Fruit fly (Drosophila melanogaster) whole organism, embryonic: Measurements from ENCODE around the gene CG34136.

ENCODE experiments used
- ATbp ChIP-seq: fragments of 200-800 bp; sonication (Bioruptor generic); optimal IDR thresholded peaks from 2 replicates; lab custom pipeline; 2017; ENCODE audit warnings: missing biosample characterization, mild to moderate bottlenecking, missing genetic modification characterization, missing genetic modification reagents
- B-H2 ChIP-seq: fragments of 200-800 bp; sonication (Bioruptor generic); optimal IDR thresholded peaks from 2 replicates; lab custom pipeline; 2018; ENCODE audit warnings: missing biosample characterization, mild to moderate bottlenecking, missing genetic modification characterization
- BEAF-32 ChIP-seq: fragments of 200-800 bp; sonication (Bioruptor generic); optimal IDR thresholded peaks from 3 replicates; lab custom pipeline; 2017; ENCODE audit warnings: missing biosample characterization, missing genetic modification characterization, mild to moderate bottlenecking, moderate library complexity, missing genetic modification reagents
- Bgb ChIP-seq: fragments of 200-800 bp; sonication (Bioruptor generic); IDR thresholded peaks from 2 replicates; pipeline ENCODE4 v1.3.6; 2022; ENCODE audit warnings: missing biosample characterization, missing genetic modification characterization; ENCODE audit not compliant: partially characterized antibody
- CG10959 ChIP-seq: fragments of 200-800 bp; sonication (Bioruptor generic); IDR thresholded peaks from 2 replicates; pipeline ENCODE4 v1.3.6; 2022; ENCODE audit warnings: missing biosample characterization, missing genetic modification characterization
- CG11247 ChIP-seq: fragments of 200-800 bp; sonication (Bioruptor generic); IDR thresholded peaks from 2 replicates; pipeline ENCODE4 v1.3.6; 2022; ENCODE audit warnings: missing biosample characterization, missing genetic modification characterization
- CG13424 ChIP-seq: fragments of 200-800 bp; sonication (Bioruptor generic); optimal IDR thresholded peaks from 2 replicates; lab custom pipeline; 2019; ENCODE audit warnings: missing biosample characterization, mild to moderate bottlenecking, missing genetic modification characterization, moderate library complexity
- CG13624 ChIP-seq: fragments of 200-800 bp; sonication (Bioruptor generic); optimal IDR thresholded peaks from 2 replicates; lab custom pipeline; 2016; ENCODE audit warnings: missing biosample characterization, missing genetic modification characterization
- CG14710 ChIP-seq: fragments of 200-800 bp; sonication (Bioruptor generic); optimal IDR thresholded peaks from 3 replicates; lab custom pipeline; 2019; ENCODE audit warnings: missing biosample characterization, mild to moderate bottlenecking, missing genetic modification characterization, moderate library complexity
- CG1603 ChIP-seq: fragments of 200-800 bp; sonication (Bioruptor generic); optimal IDR thresholded peaks from 2 replicates; lab custom pipeline; 2019; ENCODE audit warnings: missing biosample characterization, mild to moderate bottlenecking, missing genetic modification characterization, moderate library complexity
- CG16815 ChIP-seq: fragments of 200-800 bp; sonication (Bioruptor generic); optimal IDR thresholded peaks from 3 replicates; lab custom pipeline; 2017; ENCODE audit warnings: missing biosample characterization, mild to moderate bottlenecking, missing genetic modification characterization
- CG18011 ChIP-seq: fragments of 200-800 bp; sonication (Bioruptor generic); optimal IDR thresholded peaks from 2 replicates; lab custom pipeline; 2017; ENCODE audit warnings: missing biosample characterization, missing genetic modification characterization, mild to moderate bottlenecking, moderate library complexity, missing genotype
- CG2120 ChIP-seq: fragments of 200-800 bp; sonication (Bioruptor generic); optimal IDR thresholded peaks from 3 replicates; lab custom pipeline; 2016; ENCODE audit warnings: missing biosample characterization, missing genetic modification characterization
- CG30431 ChIP-seq: fragments of 200-800 bp; sonication (Bioruptor generic); optimal IDR thresholded peaks from 2 replicates; lab custom pipeline; 2017; ENCODE audit warnings: missing biosample characterization, missing genetic modification characterization
- CG33557 ChIP-seq: fragments of 200-800 bp; sonication (Bioruptor generic); optimal IDR thresholded peaks from 2 replicates; lab custom pipeline; 2019; ENCODE audit warnings: missing biosample characterization, mild to moderate bottlenecking, missing genetic modification characterization, moderate library complexity
- CG4424 ChIP-seq: fragments of 200-800 bp; sonication (Bioruptor generic); optimal IDR thresholded peaks from 3 replicates; lab custom pipeline; 2016; ENCODE audit warnings: missing biosample characterization, missing genetic modification characterization
- CG6654 ChIP-seq: fragments of 200-800 bp; sonication (Bioruptor generic); optimal IDR thresholded peaks from 2 replicates; lab custom pipeline; 2017; ENCODE audit warnings: missing biosample characterization, mild to moderate bottlenecking, missing genetic modification characterization
- CG7271 ChIP-seq: fragments of 200-800 bp; sonication (Bioruptor generic); optimal IDR thresholded peaks from 2 replicates; lab custom pipeline; 2018; ENCODE audit warnings: missing biosample characterization, mild to moderate bottlenecking, missing genetic modification characterization, moderate library complexity
- CG7786 ChIP-seq: fragments of 200-800 bp; sonication (Bioruptor generic); optimal IDR thresholded peaks from 2 replicates; lab custom pipeline; 2016; ENCODE audit warnings: missing biosample characterization, missing genetic modification characterization
- CG7987 ChIP-seq: fragments of 200-800 bp; sonication (Bioruptor generic); optimal IDR thresholded peaks from 2 replicates; lab custom pipeline; 2018; ENCODE audit warnings: missing biosample characterization, mild to moderate bottlenecking, missing genetic modification characterization, moderate library complexity
- CG8388 ChIP-seq: fragments of 200-800 bp; sonication (Bioruptor generic); optimal IDR thresholded peaks from 2 replicates; lab custom pipeline; 2019; ENCODE audit warnings: missing biosample characterization, mild to moderate bottlenecking, missing genetic modification characterization, moderate library complexity
- CG8765 ChIP-seq: fragments of 200-800 bp; sonication (Bioruptor generic); IDR thresholded peaks from 2 replicates; pipeline ENCODE4 v1.3.6; 2022; ENCODE audit warnings: missing biosample characterization, missing genetic modification characterization
- CG9797 ChIP-seq: fragments of 200-800 bp; sonication (Bioruptor generic); optimal IDR thresholded peaks from 3 replicates; lab custom pipeline; 2018; ENCODE audit warnings: missing biosample characterization, mild to moderate bottlenecking, missing genetic modification characterization
- Dbx ChIP-seq: fragments of 200-800 bp; sonication (Bioruptor generic); IDR thresholded peaks from 3 replicates; pipeline ENCODE4 v1.3.6; 2022; ENCODE audit warnings: missing biosample characterization, missing genetic modification characterization
- Doc3 ChIP-seq: fragments of 200-800 bp; sonication (Bioruptor generic); IDR thresholded peaks from 3 replicates; pipeline ENCODE4 v1.3.6; 2022; ENCODE audit warnings: missing biosample characterization, missing genetic modification characterization; ENCODE audit not compliant: partially characterized antibody
- Dp ChIP-seq: fragments of 200-800 bp; sonication (Bioruptor generic); optimal IDR thresholded peaks from 2 replicates; lab custom pipeline; 2018; ENCODE audit warnings: missing biosample characterization, mild to moderate bottlenecking, missing genetic modification characterization, moderate library complexity
- Hand ChIP-seq: fragments of 200-800 bp; sonication (Bioruptor generic); optimal IDR thresholded peaks from 2 replicates; lab custom pipeline; 2017; ENCODE audit warnings: mild to moderate bottlenecking, missing biosample characterization, missing genetic modification reagents, missing genetic modification characterization
- Mes4 ChIP-seq: fragments of 200-800 bp; sonication (Bioruptor generic); optimal IDR thresholded peaks from 2 replicates; lab custom pipeline; 2016; ENCODE audit warnings: missing biosample characterization, missing genetic modification characterization
- Mrtf ChIP-seq: fragments of 200-800 bp; sonication (Bioruptor generic); IDR thresholded peaks from 3 replicates; pipeline ENCODE4 v1.3.6; 2022; ENCODE audit warnings: missing biosample characterization, missing genetic modification characterization
- Myb ChIP-seq: fragments of 200-800 bp; sonication (Bioruptor generic); optimal IDR thresholded peaks from 2 replicates; lab custom pipeline; 2016; ENCODE audit warnings: missing biosample characterization, missing genetic modification characterization
- Side ChIP-seq: fragments of 200-800 bp; sonication (Bioruptor generic); optimal IDR thresholded peaks from 2 replicates; lab custom pipeline; 2016; ENCODE audit warnings: missing biosample characterization, missing genetic modification characterization
- Sry-δ ChIP-seq: fragments of 200-800 bp; sonication (Bioruptor generic); optimal IDR thresholded peaks from 2 replicates; lab custom pipeline; 2016; ENCODE audit warnings: missing biosample characterization, missing genetic modification characterization
- Trl ChIP-seq, 3 experiments: fragments of >200 bp in 2 of 3; fragments of 200-800 bp in 1 of 3; sonication (Bioruptor generic) in 1 of 3; optimal IDR thresholded peaks; 2 replicates in 1 of 3; 3 replicates in 2 of 3; lab custom pipeline; 2016 to 2017; ENCODE audit warnings: missing biosample characterization in 1 of 3, missing genetic modification characterization in 1 of 3
- Vsx1 ChIP-seq: fragments of 200-800 bp; sonication (Bioruptor generic); optimal IDR thresholded peaks from 2 replicates; lab custom pipeline; 2017; ENCODE audit warnings: missing biosample characterization, mild to moderate bottlenecking, missing genetic modification characterization, missing genetic modification reagents
- bab2 ChIP-seq: fragments of 200-800 bp; sonication (Bioruptor generic); optimal IDR thresholded peaks from 2 replicates; lab custom pipeline; 2016; ENCODE audit warnings: missing biosample characterization, missing genetic modification characterization
- cad ChIP-seq: fragments of >200 bp; optimal IDR thresholded peaks from 2 replicates; lab custom pipeline; 2017; ENCODE audit warnings: missing biosample characterization, missing genetic modification characterization
- cato ChIP-seq: fragments of 200-800 bp; sonication (Bioruptor generic); optimal IDR thresholded peaks from 2 replicates; lab custom pipeline; 2016; ENCODE audit warnings: missing biosample characterization, missing genetic modification characterization, borderline replicate concordance
- cg ChIP-seq: fragments of 200-800 bp; sonication (Bioruptor generic); optimal IDR thresholded peaks from 3 replicates; lab custom pipeline; 2019; ENCODE audit warnings: missing biosample characterization, mild to moderate bottlenecking, missing genetic modification characterization, moderate library complexity
- chinmo ChIP-seq: fragments of 200-800 bp; sonication (Bioruptor generic); IDR thresholded peaks from 4 replicates; pipeline ENCODE4 v1.3.6; 2022; ENCODE audit warnings: missing biosample characterization, missing genetic modification characterization; ENCODE audit not compliant: partially characterized antibody
- chm ChIP-seq: fragments of 200-800 bp; sonication (Bioruptor generic); IDR thresholded peaks from 2 replicates; pipeline ENCODE4 v1.3.6; 2022; ENCODE audit warnings: missing biosample characterization, missing genetic modification characterization
- dati ChIP-seq: fragments of 200-800 bp; sonication (Bioruptor generic); IDR thresholded peaks from 2 replicates; pipeline ENCODE4 v1.3.6; 2022; ENCODE audit warnings: missing biosample characterization, missing genetic modification characterization
- lmd ChIP-seq: fragments of 200-800 bp; sonication (Bioruptor generic); IDR thresholded peaks from 2 replicates; pipeline ENCODE4 v1.3.6; 2022; ENCODE audit warnings: missing biosample characterization, missing genetic modification characterization
- odd ChIP-seq: fragments of 200-800 bp; sonication (Bioruptor generic); optimal IDR thresholded peaks from 2 replicates; lab custom pipeline; 2017; ENCODE audit warnings: missing biosample characterization, mild to moderate bottlenecking, missing genetic modification characterization
- phol ChIP-seq: fragments of 200-800 bp; sonication (Bioruptor generic); optimal IDR thresholded peaks from 3 replicates; lab custom pipeline; 2018; ENCODE audit warnings: missing biosample characterization, mild to moderate bottlenecking, missing genetic modification characterization, moderate library complexity
- pzg ChIP-seq: fragments of 200-800 bp; sonication (Bioruptor generic); optimal IDR thresholded peaks from 3 replicates; lab custom pipeline; 2018; ENCODE audit warnings: missing biosample characterization, mild to moderate bottlenecking, missing genetic modification characterization, moderate library complexity
- sima ChIP-seq: fragments of 200-800 bp; sonication (Bioruptor generic); optimal IDR thresholded peaks from 2 replicates; lab custom pipeline; 2016; ENCODE audit warnings: missing biosample characterization, missing genetic modification characterization
- tgo ChIP-seq: fragments of 200-800 bp; sonication (Bioruptor generic); IDR thresholded peaks from 3 replicates; pipeline ENCODE4 v1.3.6; 2022; ENCODE audit warnings: missing biosample characterization, missing genetic modification characterization
- wdn ChIP-seq: fragments of 200-800 bp; sonication (Bioruptor generic); IDR thresholded peaks from 2 replicates; pipeline ENCODE4 v1.3.6; 2022; ENCODE audit warnings: missing biosample characterization, missing genetic modification characterization

Gene CG34136

DNA sequence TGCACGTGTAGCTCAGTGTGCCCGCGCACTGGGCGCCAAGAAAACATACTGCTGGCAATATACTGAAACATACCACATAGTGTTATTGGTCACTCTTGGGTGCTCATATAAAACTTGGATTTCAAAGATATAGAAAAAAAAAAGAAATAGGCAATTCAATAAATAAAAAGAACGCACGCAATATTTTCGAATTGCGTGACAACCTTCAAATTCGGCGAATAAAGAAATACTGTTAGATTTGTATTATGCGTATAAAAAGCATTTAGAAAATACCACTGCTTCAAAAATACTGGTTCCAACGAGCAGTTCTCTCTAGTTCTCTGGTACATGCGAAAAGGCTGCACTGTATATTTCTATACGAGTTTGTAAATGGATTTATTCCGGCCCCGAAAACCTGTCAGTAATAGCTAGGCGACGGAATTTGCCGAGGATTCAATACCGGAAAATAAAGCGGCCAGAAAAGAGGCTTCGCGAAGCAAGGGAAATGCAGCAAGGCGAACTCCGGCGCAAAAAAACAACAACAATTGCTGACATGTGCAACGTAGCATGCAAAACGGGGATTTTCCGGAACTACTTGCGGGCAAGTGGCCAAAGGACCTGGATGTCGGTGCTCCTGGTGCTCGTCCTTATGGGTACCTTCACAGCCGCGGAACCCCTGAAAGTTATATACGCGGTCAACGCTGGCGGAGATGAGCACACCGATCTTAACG is 5.8 kb downstream of the CG34136 start, which contains the start of gene CG9257 (continued):
- TF ChIP-seq tgo (no peak), dati (GFP tag; lab: Robert Waterston, UW) (no peak), CG7786 (GFP tag; lab: Kevin White, UChicago) (peak; percentile 0), CG33557 (GFP tag; lab: Kevin White, UChicago) (no peak), ATbp (GFP tag; lab: Kevin White, UChicago) (no peak), bab2 (peak; percentile 6), CG7271 (no peak), Trl (optimal IDR thresholded peaks at IDR 0.05; lab: Kevin White, UChicago) (no peak), Trl (GFP tag; optimal IDR thresholded peaks at IDR 0.05; lab: Kevin White, UChicago) (peak; percentile 22), CG1603 (tag; lab: Kevin White, UChicago) (no peak), CG18011 (GFP tag; lab: Kevin White, UChicago) (peak; percentile 38), CG4424 (GFP tag; lab: Kevin White, UChicago) (peak; percentile 20), sima (GFP tag; lab: Kevin White, UChicago) (no peak), Dp (GFP tag; lab: Kevin White, UChicago) (peak; percentile 66), cad (GFP tag; lab: Kevin White, UChicago) (no peak), cg (GFP tag; lab: Kevin White, UChicago) (no peak), CG2120 (GFP tag; lab: Kevin White, UChicago) (peak; percentile 45), CG10959 (no peak), CG14710 (tag; lab: Kevin White, UChicago) (peak; percentile 59), CG13424 (tag; lab: Kevin White, UChicago) (peak; percentile 6), pzg (GFP tag; lab: Kevin White, UChicago) (peak; percentile 65), Hand (no peak), cato (GFP tag; lab: Kevin White, UChicago) (no peak), CG8765 (GFP tag; lab: Robert Waterston, UW) (no peak), odd (GFP tag; lab: Kevin White, UChicago) (no peak), Vsx1 (GFP tag; lab: Kevin White, UChicago) (no peak), CG7987 (GFP tag; lab: Kevin White, UChicago) (no peak), Mrtf (GFP tag; lab: Robert Waterston, UW) (no peak), wdn (GFP tag; lab: Robert Waterston, UW) (no peak), B-H2 (GFP tag; lab: Kevin White, UChicago) (peak; percentile 0), phol (peak; percentile 13), CG13624 (GFP tag; lab: Kevin White, UChicago) (no peak), CG9797 (GFP tag; lab: Kevin White, UChicago) (peak; percentile 86), Sry-δ (peak; percentile 26), CG8388 (GFP tag; lab: Kevin White, UChicago) (peak; percentile 44), chinmo (GFP tag; lab: Robert Waterston, UW) (0 out of 4 replicates have a peak, but pooled peaks have one; percentile 10), Side (GFP tag; lab: Kevin White, UChicago) (peak; percentile 6), CG16815 (GFP tag; lab: Kevin White, UChicago) (no peak), lmd (GFP tag; lab: Robert Waterston, UW) (no peak), Bgb (GFP tag; lab: Robert Waterston, UW) (no peak), BEAF-32 (GFP tag; lab: Kevin White, UChicago) (peak; percentile 38), Mes4 (GFP tag; lab: Kevin White, UChicago) (peak; percentile 7), CG6654 (GFP tag; lab: Kevin White, UChicago) (no peak), CG11247 (GFP tag; lab: Robert Waterston, UW) (no peak), Doc3 (GFP tag; lab: Robert Waterston, UW) (no peak), Dbx (no peak), CG30431 (GFP tag; lab: Kevin White, UChicago) (no peak), chm (GFP tag; lab: Robert Waterston, UW) (no peak), Myb (peak; percentile 24)
